Worm (Caenorhabditis elegans): ENCODE data around the gene F25H8.2.
A peak's percentile ranks its signal among the peaks of the same experiment; 100 is the strongest.

F25H8.2 gene

ce11 chrIV:9974392-9974791 lies 42.4 kb downstream of the F25H8.2 start, which contains the start of gene C47E12.9:
Gene C47E12.9, plus strand, starts transcription at chrIV:9974692.
- no peak for TF ChIP-seq nhr-77 (tag; optimal IDR thresholded peaks at IDR 0.05)
- TF ChIP-seq ceh-44 (GFP tag; IDR thresholded peaks at IDR 0.05): no peak
- no peak for TF ChIP-seq spr-3 (GFP tag; optimal IDR thresholded peaks at IDR 0.05)
- no peak for TF ChIP-seq daf-19 (GFP tag; conservative IDR thresholded peaks at IDR 0.05)
- TF ChIP-seq ceh-82 (tag; optimal IDR thresholded peaks at IDR 0.05): no peak
- TF ChIP-seq attf-4 (tag; optimal IDR thresholded peaks at IDR 0.05): no peak
- TF ChIP-seq T26A8.4 (GFP tag; IDR thresholded peaks at IDR 0.05): no peak
- no peak for TF ChIP-seq arid-1 (GFP tag; conservative IDR thresholded peaks at IDR 0.05)
- TF ChIP-seq saeg-2 (GFP tag; IDR thresholded peaks at IDR 0.05): no peak
- no peak for TF ChIP-seq nhr-6 (tag; optimal IDR thresholded peaks at IDR 0.05)
- TF ChIP-seq egl-27 (tag; optimal IDR thresholded peaks at IDR 0.05): no peak
- no peak for TF ChIP-seq dmd-9 (GFP tag; IDR thresholded peaks at IDR 0.05)
- TF ChIP-seq sdz-12 (GFP tag; optimal IDR thresholded peaks at IDR 0.05): no peak
- TF ChIP-seq ctbp-1 (GFP tag; IDR thresholded peaks at IDR 0.05): no peak
- no peak for TF ChIP-seq F10B5.3 (tag; optimal IDR thresholded peaks at IDR 0.05)
- no peak for TF ChIP-seq Y75B8A.6 (GFP tag; IDR thresholded peaks at IDR 0.05)
- no peak for TF ChIP-seq nhr-102 (tag; optimal IDR thresholded peaks at IDR 0.05)

ce11 chrIV:9976284-9976683 lies 44.2 kb downstream of the F25H8.2 start, which contains the start of gene C47E12.14:
Gene C47E12.14, minus strand, starts transcription at chrIV:9976384.
- TF ChIP-seq hlh-30 (tag; optimal IDR thresholded peaks at IDR 0.05; ENCODE audit: insufficient read depth): no peak
- TF ChIP-seq fkh-10 (GFP tag; optimal IDR thresholded peaks at IDR 0.05): no peak
- TF ChIP-seq snpc-4 (tag; optimal IDR thresholded peaks at IDR 0.05): no peak
- no peak for TF ChIP-seq ZK337.2 (GFP tag; IDR thresholded peaks at IDR 0.05)
- TF ChIP-seq Y48G9A.11 (GFP tag; IDR thresholded peaks at IDR 0.05): no peak
- TF ChIP-seq T20F7.1 (GFP tag; optimal IDR thresholded peaks at IDR 0.05): no peak
- TF ChIP-seq zip-2 (tag; optimal IDR thresholded peaks at IDR 0.05): no peak
- TF ChIP-seq ztf-11 (tag; optimal IDR thresholded peaks at IDR 0.05): no peak
- no peak for TF ChIP-seq lim-7 (GFP tag; IDR thresholded peaks at IDR 0.05)
- TF ChIP-seq unc-62 (GFP tag; optimal IDR thresholded peaks at IDR 0.05 in 1 of 2): no peak
- TF ChIP-seq unc-62 (tag; optimal IDR thresholded peaks at IDR 0.05): no peak
- TF ChIP-seq ces-1 (GFP tag; optimal IDR thresholded peaks at IDR 0.05): no peak
- no peak for TF ChIP-seq lin-39 (tag; optimal IDR thresholded peaks at IDR 0.05)
- no peak for TF ChIP-seq mes-2 (tag; optimal IDR thresholded peaks at IDR 0.05; ENCODE audit: poor library complexity, severe bottlenecking)
- TF ChIP-seq aha-1 (tag): no peak
- TF ChIP-seq tra-1 (GFP tag; IDR thresholded peaks at IDR 0.05): no peak

- peak in 1 of 2 experiments; percentile 56 for TF ChIP-seq daf-16 (GFP tag; optimal IDR thresholded peaks at IDR 0.05)
- TF ChIP-seq daf-16 (tag; optimal IDR thresholded peaks at IDR 0.05): no peak
- no peak for TF ChIP-seq zip-11 (GFP tag; IDR thresholded peaks at IDR 0.05)
Observed at ce11 chrIV:9977602-9978172, 45.7 kb downstream of the F25H8.2 start, which contains the start of gene dhp-2. Gene dhp-2, plus strand, starts transcription at chrIV:9978122.

ce11 chrIV:9982226-9982794 lies 50.3 kb downstream of the F25H8.2 start, which contains the start of gene rrp-1:
Gene rrp-1, minus strand, starts transcription at chrIV:9982276.
- peak; percentile 79 for TF ChIP-seq lin-38 (GFP tag; IDR thresholded peaks at IDR 0.05)
- no peak for TF ChIP-seq ZK337.2 (GFP tag; IDR thresholded peaks at IDR 0.05)
- TF ChIP-seq spr-1 (tag; optimal IDR thresholded peaks at IDR 0.05): no peak
- TF ChIP-seq rbr-2 (tag; optimal IDR thresholded peaks at IDR 0.05): no peak

Data from whole organism, L4 larva.